Fruit fly (Drosophila melanogaster): ENCODE data around the gene tipE.

- TF ChIP-seq CG8478 (optimal IDR thresholded peaks at IDR 0.05): no peak
- TF ChIP-seq CTCF (optimal IDR thresholded peaks at IDR 0.05): no peak
These were observed 1.6 kb upstream of the tipE start, which contains the start of gene VhaM9.7-c for dm6 chr3L:4186659-4187058.

Measured in S2 (cell line).